Worm (Caenorhabditis elegans): ENCODE results near the gene smf-1.

Gene smf-1

DNA sequence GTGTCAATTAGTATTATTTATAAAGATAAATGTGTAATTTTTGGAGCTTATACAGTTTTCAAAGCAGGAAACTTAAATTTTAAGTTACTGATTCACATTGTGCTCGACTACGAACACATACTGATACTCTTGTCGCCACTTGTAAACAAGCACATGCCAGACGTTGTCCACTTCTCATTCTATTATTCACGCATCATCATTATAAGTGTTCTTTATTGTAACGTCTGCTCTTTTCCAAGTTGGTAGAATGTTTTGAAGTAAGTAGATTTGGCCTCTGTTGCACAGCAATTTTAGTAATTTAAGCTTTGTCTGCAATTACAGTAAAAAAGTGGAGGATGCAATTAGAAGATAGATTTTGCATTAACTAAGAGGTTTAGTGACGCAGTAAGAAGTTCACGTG, 30.0 kb downstream of the smf-1 start:
- TF ChIP-seq unc-62 (GFP tag; optimal IDR thresholded peaks at IDR 0.05 in 1 of 2) (peak in 1 of 2 experiments; percentile 74), unc-62 (tag; optimal IDR thresholded peaks at IDR 0.05) (no peak), F26F4.8 (GFP tag; conservative IDR thresholded peaks at IDR 0.05) (no peak)

DNA sequence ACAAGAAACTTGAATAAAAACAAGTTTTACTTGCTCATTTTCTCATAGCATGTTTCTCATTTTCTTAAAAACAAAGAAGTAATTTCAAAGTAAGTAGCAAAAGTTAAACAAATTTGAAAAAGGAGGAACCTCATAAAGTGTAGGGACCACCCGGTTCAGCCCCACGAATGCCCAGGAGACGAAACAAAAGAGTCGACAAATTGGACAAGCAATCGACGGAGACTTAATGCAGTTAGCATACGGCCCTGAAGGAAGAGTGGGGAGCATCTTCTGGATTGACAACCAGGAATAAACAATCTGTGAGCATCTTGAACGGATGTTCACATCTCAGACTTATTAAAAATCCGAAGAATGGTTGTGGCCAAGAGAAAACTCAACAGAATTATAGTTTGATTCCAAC, 31.2 kb downstream of the smf-1 start:
- TF ChIP-seq madf-5 (GFP tag; IDR thresholded peaks at IDR 0.05) (no peak), hlh-30 (tag; optimal IDR thresholded peaks at IDR 0.05; ENCODE audit: insufficient read depth) (no peak), T20F7.1 (GFP tag; optimal IDR thresholded peaks at IDR 0.05) (no peak), nhr-11 (tag; optimal IDR thresholded peaks at IDR 0.05) (no peak), jun-1 (tag; optimal IDR thresholded peaks at IDR 0.05) (no peak), lsy-2 (tag; optimal IDR thresholded peaks at IDR 0.05) (no peak), F37D6.2 (tag; optimal IDR thresholded peaks at IDR 0.05) (no peak), lin-38 (GFP tag; IDR thresholded peaks at IDR 0.05) (no peak), Y75B8A.6 (GFP tag; IDR thresholded peaks at IDR 0.05) (no peak), aly-2 (tag; optimal IDR thresholded peaks at IDR 0.05) (no peak), dmd-8 (GFP tag; IDR thresholded peaks at IDR 0.05) (no peak), snpc-4 (tag; optimal IDR thresholded peaks at IDR 0.05) (no peak), zip-2 (tag; optimal IDR thresholded peaks at IDR 0.05) (no peak), fkh-10 (GFP tag; optimal IDR thresholded peaks at IDR 0.05) (no peak), F26F4.8 (GFP tag; conservative IDR thresholded peaks at IDR 0.05) (no peak), nhr-237 (tag; optimal IDR thresholded peaks at IDR 0.05) (no peak), lin-15B (tag; optimal IDR thresholded peaks at IDR 0.05) (no peak), arid-1 (GFP tag; conservative IDR thresholded peaks at IDR 0.05) (no peak)

DNA sequence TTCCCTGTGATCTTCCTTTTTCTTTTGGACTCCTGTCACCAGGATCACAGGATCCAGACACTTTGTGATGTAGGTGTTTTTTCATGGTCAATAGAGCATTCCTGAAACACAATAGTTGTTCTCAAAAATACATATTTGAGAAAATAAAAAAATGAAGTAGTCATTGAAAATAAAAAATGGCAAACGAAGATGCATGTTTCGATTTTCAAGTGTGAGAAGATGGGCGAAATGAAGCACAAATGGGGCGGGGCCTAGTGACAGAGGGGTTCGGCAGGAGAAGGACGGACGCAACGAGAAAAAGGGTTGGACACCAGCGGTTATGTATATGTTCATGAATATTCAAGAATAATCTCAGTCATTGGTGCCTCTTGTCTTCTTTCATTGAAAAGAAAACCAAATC, 32.9 kb downstream of the smf-1 start, which contains the start of gene F38B6.6:
Gene F38B6.6 (minus strand): TSS at position 101 of the 400 bp plus-strand sequence.
- peak; percentile 11 for TF ChIP-seq fkh-10 (GFP tag; optimal IDR thresholded peaks at IDR 0.05)
- TF ChIP-seq lin-38 (GFP tag; IDR thresholded peaks at IDR 0.05), result no peak
- TF ChIP-seq ceh-62 (tag; optimal IDR thresholded peaks at IDR 0.05), result no peak

DNA sequence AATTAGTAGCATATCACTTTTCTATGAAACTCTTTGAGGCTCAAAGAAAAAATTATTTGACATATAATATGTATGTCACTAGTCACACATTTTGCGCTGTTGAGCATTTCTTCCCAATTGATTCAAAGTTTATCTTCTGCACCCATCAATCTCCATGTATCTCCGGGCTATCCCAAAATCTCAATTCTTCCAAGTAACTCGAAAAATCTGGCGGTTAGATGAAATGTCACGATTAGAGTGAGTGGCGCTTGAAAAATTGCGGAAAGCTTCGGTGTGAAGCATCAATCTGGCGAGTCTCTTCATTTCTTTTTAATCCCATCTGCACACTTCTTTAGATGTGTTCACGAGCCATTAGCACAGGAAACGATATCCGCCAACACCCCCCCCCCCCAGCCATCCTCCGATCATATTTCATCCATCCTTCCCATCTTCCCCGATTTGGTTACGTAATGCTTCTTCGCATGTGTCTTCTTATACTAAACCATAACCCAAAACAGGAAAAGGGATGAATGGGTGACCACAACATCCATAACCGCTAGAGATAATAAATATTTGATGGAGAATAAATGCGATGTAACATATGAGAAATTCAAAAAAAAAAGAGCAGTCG, 33.8 kb downstream of the smf-1 start:
- no peak for TF ChIP-seq nhr-76 (tag; optimal IDR thresholded peaks at IDR 0.05)
- TF ChIP-seq vab-7 (GFP tag; IDR thresholded peaks at IDR 0.05), result no peak
- no peak for TF ChIP-seq lin-38 (GFP tag; IDR thresholded peaks at IDR 0.05)
- TF ChIP-seq Y48G9A.11 (GFP tag; IDR thresholded peaks at IDR 0.05), result no peak
- TF ChIP-seq ceh-62 (tag; optimal IDR thresholded peaks at IDR 0.05), result no peak
- TF ChIP-seq ceh-82 (tag; optimal IDR thresholded peaks at IDR 0.05), result no peak
- TF ChIP-seq madf-5 (GFP tag; IDR thresholded peaks at IDR 0.05), result no peak
- TF ChIP-seq tag-97 (GFP tag; IDR thresholded peaks at IDR 0.05), result no peak
- 0 out of 2 replicates have a peak, but pooled peaks have one; percentile 16 for TF ChIP-seq ceh-20 (GFP tag; IDR thresholded peaks at IDR 0.05)
- TF ChIP-seq mxl-3 (GFP tag; optimal IDR thresholded peaks at IDR 0.05), result no peak
- TF ChIP-seq Y5F2A.4 (GFP tag; optimal IDR thresholded peaks at IDR 0.05), result no peak
- peak; percentile 63 for TF ChIP-seq aha-1 (tag)
- TF ChIP-seq ceh-44 (GFP tag; IDR thresholded peaks at IDR 0.05), result no peak
- no peak for TF ChIP-seq lin-29 (GFP tag; IDR thresholded peaks at IDR 0.05)
- TF ChIP-seq lin-15B (tag; optimal IDR thresholded peaks at IDR 0.05), result no peak
- no peak for TF ChIP-seq sdz-12 (GFP tag; optimal IDR thresholded peaks at IDR 0.05)
- TF ChIP-seq dmd-8 (GFP tag; IDR thresholded peaks at IDR 0.05), result no peak
- TF ChIP-seq snpc-1.2 (GFP tag; IDR thresholded peaks at IDR 0.05), result no peak
- TF ChIP-seq ama-1 (optimal IDR thresholded peaks at IDR 0.05), result no peak
- TF ChIP-seq spr-1 (tag; optimal IDR thresholded peaks at IDR 0.05), result no peak
- TF ChIP-seq skn-1 (tag; optimal IDR thresholded peaks at IDR 0.05), result no peak
- no peak for TF ChIP-seq T26A8.4 (GFP tag; IDR thresholded peaks at IDR 0.05)
- peak in 1 of 2 experiments; percentile 89 for TF ChIP-seq unc-62 (GFP tag; optimal IDR thresholded peaks at IDR 0.05 in 1 of 2)
- TF ChIP-seq unc-62 (tag; optimal IDR thresholded peaks at IDR 0.05), result no peak
- TF ChIP-seq nhr-102 (tag; optimal IDR thresholded peaks at IDR 0.05), result no peak

Measured in whole organism, L4 larva.